Fruit fly (Drosophila melanogaster): ENCODE results near the gene CG7133.

Gene CG7133

dm6 chr3L:22075706-22076398, 1.5 kb upstream of the CG7133 start, which contains the start of the genes CG7130 and RpLP0 (continued):
- TF ChIP-seq lola (GFP tag; optimal IDR thresholded peaks at IDR 0.05) (peak in 1 of 3 experiments; percentile 73), CG11398 (GFP tag; optimal IDR thresholded peaks at IDR 0.05) (peak; percentile 94), eve (GFP tag; optimal IDR thresholded peaks at IDR 0.05) (no peak), Scr (GFP tag; IDR thresholded peaks at IDR 0.05; ENCODE audit: partially characterized antibody) (peak; percentile 64), sens-2 (GFP tag; IDR thresholded peaks at IDR 0.05) (peak; percentile 92), CG30020 (tag; optimal IDR thresholded peaks at IDR 0.05) (peak; percentile 85), CG3726 (GFP tag; IDR thresholded peaks at IDR 0.05) (0 out of 3 replicates have a peak, but pooled peaks have one; percentile 63), vnd (GFP tag; IDR thresholded peaks at IDR 0.05; ENCODE audit: partially characterized antibody) (no peak; the same call in 2 of the 3 replicates), knrl (GFP tag; IDR thresholded peaks at IDR 0.05; ENCODE audit: partially characterized antibody) (peak; percentile 65), CG34422 (GFP tag; IDR thresholded peaks at IDR 0.05) (peak; percentile 79), trh (GFP tag; optimal IDR thresholded peaks at IDR 0.05) (peak; percentile 78), emc (GFP tag; optimal IDR thresholded peaks at IDR 0.05) (peak; percentile 90), gfzf (GFP tag; optimal IDR thresholded peaks at IDR 0.05) (peak; percentile 91), Sry-β (GFP tag; optimal IDR thresholded peaks at IDR 0.05) (peak; percentile 63), ranshi (GFP tag; IDR thresholded peaks at IDR 0.05) (peak; percentile 79), CG16863 (GFP tag; optimal IDR thresholded peaks at IDR 0.05) (peak; percentile 87), CG12942 (GFP tag; optimal IDR thresholded peaks at IDR 0.05) (peak; percentile 78), CG18262 (tag; optimal IDR thresholded peaks at IDR 0.05) (peak; percentile 81), CG7271 (tag; optimal IDR thresholded peaks at IDR 0.05) (peak; percentile 96), nmo (GFP tag; optimal IDR thresholded peaks at IDR 0.05) (peak; percentile 89), abd-A (tag; optimal IDR thresholded peaks at IDR 0.05) (peak; percentile 66), caup (GFP tag; optimal IDR thresholded peaks at IDR 0.05; ENCODE audit: severe bottlenecking) (peak; percentile 98), Dfd (GFP tag; optimal IDR thresholded peaks at IDR 0.05) (no peak), Myb (GFP tag; optimal IDR thresholded peaks at IDR 0.05) (peak; percentile 82), da (GFP tag; optimal IDR thresholded peaks at IDR 0.05) (peak; percentile 91), CG12236 (GFP tag; optimal IDR thresholded peaks at IDR 0.05) (peak; percentile 92), CG18619 (GFP tag; optimal IDR thresholded peaks at IDR 0.05) (peak; percentile 96), dan (GFP tag; IDR thresholded peaks at IDR 0.05) (no peak), toy (GFP tag; IDR thresholded peaks at IDR 0.05) (0 out of 2 replicates have a peak, but pooled peaks have one; percentile 37), CG1832 (GFP tag; optimal IDR thresholded peaks at IDR 0.05) (no peak), Dref (GFP tag; IDR thresholded peaks at IDR 0.05) (peak; percentile 64), HLH4C (GFP tag; IDR thresholded peaks at IDR 0.05; ENCODE audit: partially characterized antibody) (peak; percentile 55; the same call in 1 of the 3 replicates), CG32532 (GFP tag; IDR thresholded peaks at IDR 0.05) (peak; percentile 90), ab (GFP tag; optimal IDR thresholded peaks at IDR 0.05) (no peak), chif (GFP tag; optimal IDR thresholded peaks at IDR 0.05) (peak; percentile 76 to 91), H2.0 (GFP tag; IDR thresholded peaks at IDR 0.05) (peak; percentile 84), CG4707 (GFP tag; optimal IDR thresholded peaks at IDR 0.05) (peak; percentile 92), CG2202 (tag; optimal IDR thresholded peaks at IDR 0.05) (peak; percentile 92), CG14965 (GFP tag; optimal IDR thresholded peaks at IDR 0.05; ENCODE audit: borderline replicate concordance) (peak; percentile 84), pb (GFP tag; optimal IDR thresholded peaks at IDR 0.05) (peak; percentile 96), nau (GFP tag; optimal IDR thresholded peaks at IDR 0.05) (peak; percentile 97), CG4617 (GFP tag; optimal IDR thresholded peaks at IDR 0.05; ENCODE audit: borderline replicate concordance) (peak; percentile 89), HHEX (GFP tag; optimal IDR thresholded peaks at IDR 0.05) (peak; percentile 95), Camta (GFP tag; optimal IDR thresholded peaks at IDR 0.05) (peak; percentile 91)

All from whole organism, embryonic.